Worm (Caenorhabditis elegans) whole organism, late embryonic: ENCODE measurements around the gene F49C5.9.

Experiments
- Y22D7AL.16 ChIP-seq: sonication (generic microtip); optimal IDR thresholded peaks from 2 replicates; lab custom pipeline; 2016; ENCODE audit warnings: missing genetic modification characterization, missing compliant biosample characterization
- ama-1 ChIP-seq: fragments of 150-350 bp; optimal IDR thresholded peaks from 2 replicates; lab custom pipeline; 2014
- ceh-9 ChIP-seq: sonication (generic microtip); optimal IDR thresholded peaks from 2 replicates; lab custom pipeline; 2016; ENCODE audit warnings: mild to moderate bottlenecking, missing genetic modification characterization, inconsistent platforms, missing compliant biosample characterization
- elt-2 ChIP-seq: sonication (generic microtip); optimal IDR thresholded peaks from 2 replicates; lab custom pipeline; 2016; ENCODE audit warnings: missing genetic modification reagents, missing genetic modification characterization, missing compliant biosample characterization
- fkh-10 ChIP-seq: fragments of 150-350 bp; optimal IDR thresholded peaks from 2 replicates; lab custom pipeline; 2014; ENCODE audit warnings: missing biosample characterization, missing genetic modification reagents, missing genetic modification characterization
- hlh-30 ChIP-seq: sonication (generic microtip); optimal IDR thresholded peaks from 2 replicates; lab custom pipeline; 2017; ENCODE audit warnings: antibody characterized with exemption, missing genetic modification characterization, missing compliant biosample characterization; ENCODE audit not compliant: insufficient read depth
- lim-6 ChIP-seq: sonication (generic microtip); optimal IDR thresholded peaks from 2 replicates; lab custom pipeline; 2016; ENCODE audit warnings: missing genetic modification characterization, missing compliant biosample characterization
- pat-9 ChIP-seq: fragments of 200-800 bp; sonication (Bioruptor generic); optimal IDR thresholded peaks from 2 replicates; lab custom pipeline; 2018; ENCODE audit warnings: mild to moderate bottlenecking, missing genetic modification characterization, moderate library complexity, missing compliant biosample characterization
- rnt-1 ChIP-seq: sonication (generic microtip); optimal IDR thresholded peaks from 2 replicates; lab custom pipeline; 2016; ENCODE audit warnings: missing genetic modification characterization, missing compliant biosample characterization
- sox-4 ChIP-seq: sonication (generic microtip); optimal IDR thresholded peaks from 2 replicates; lab custom pipeline; 2017; ENCODE audit warnings: mild to moderate bottlenecking, missing genetic modification characterization, inconsistent platforms, missing compliant biosample characterization
- ttx-3 ChIP-seq: sonication (generic microtip); optimal IDR thresholded peaks from 2 replicates; lab custom pipeline; 2016; ENCODE audit warnings: missing genetic modification reagents, missing genetic modification characterization, missing compliant biosample characterization
- ztf-16 ChIP-seq: sonication (generic microtip); optimal IDR thresholded peaks from 2 replicates; lab custom pipeline; 2017; ENCODE audit warnings: missing genetic modification characterization, missing compliant biosample characterization

DNA sequence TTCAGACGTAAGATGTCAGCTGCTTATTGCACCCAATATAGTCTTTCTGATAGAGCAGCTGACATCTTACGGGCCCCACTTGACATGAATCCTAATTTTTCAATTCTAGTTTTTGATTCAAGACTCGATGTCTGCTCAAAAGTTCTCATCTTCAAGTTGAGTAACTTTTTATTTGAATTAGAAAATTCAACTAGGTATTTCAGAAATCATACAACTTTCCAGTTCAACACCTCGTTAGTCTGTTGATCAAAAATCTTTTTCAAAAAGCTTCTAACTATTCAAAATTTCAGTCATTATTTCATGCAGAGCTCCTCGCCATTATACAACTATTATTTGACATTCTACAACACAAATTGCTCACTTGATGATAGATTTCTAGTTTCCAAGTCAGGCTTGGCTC is 32.6 kb downstream of the F49C5.9 start, which contains the start of gene srh-73:
- TF ChIP-seq hlh-30 (tag; lab: Kevin White, UChicago) (no peak), sox-4 (no peak), fkh-10 (GFP tag; lab: Kevin White, UChicago) (no peak), lim-6 (no peak), ama-1 (lab: Kevin White, UChicago) (no peak), ceh-9 (tag; lab: Kevin White, UChicago) (no peak), ttx-3 (no peak), Y22D7AL.16 (tag; lab: Kevin White, UChicago) (no peak), ztf-16 (tag; lab: Kevin White, UChicago) (no peak), pat-9 (tag; lab: Kevin White, UChicago) (no peak), rnt-1 (tag; lab: Kevin White, UChicago) (no peak), elt-2 (no peak)
